Worm (Caenorhabditis elegans) whole organism, L2 larva: Measurements from ENCODE around the gene cdc-25.3.
A peak's percentile ranks its signal among the peaks of the same experiment; 100 is the strongest.

Source experiments
- C34F6.9 ChIP-seq: fragments of 150-350 bp; optimal IDR thresholded peaks from 2 replicates; lab custom pipeline; 2014; ENCODE audit warnings: missing biosample characterization, missing genetic modification characterization
- F13H6.1 ChIP-seq: sonication (generic microtip); optimal IDR thresholded peaks from 2 replicates; lab custom pipeline; 2016; ENCODE audit warnings: missing genetic modification characterization, missing compliant biosample characterization
- R02D3.7 ChIP-seq: fragments of 150-350 bp; optimal IDR thresholded peaks from 2 replicates; lab custom pipeline; 2014; ENCODE audit warnings: missing biosample characterization, missing genetic modification characterization
- Y55F3AM.14 ChIP-seq: fragments of 200-800 bp; sonication (Bioruptor generic); optimal IDR thresholded peaks from 2 replicates; lab custom pipeline; 2018; ENCODE audit warnings: mild to moderate bottlenecking, missing genetic modification characterization, missing compliant biosample characterization
- ZK546.5 ChIP-seq: sonication (generic microtip); optimal IDR thresholded peaks from 2 replicates; lab custom pipeline; 2017; ENCODE audit warnings: missing biosample characterization, missing genetic modification characterization
- alr-1 ChIP-seq: fragments of 150-350 bp; optimal IDR thresholded peaks from 2 replicates; lab custom pipeline; 2014; ENCODE audit warnings: missing biosample characterization, missing genetic modification characterization
- aly-2 ChIP-seq: fragments of 150-350 bp; optimal IDR thresholded peaks from 2 replicates; lab custom pipeline; 2014; ENCODE audit warnings: missing biosample characterization, missing genetic modification characterization
- ama-1 ChIP-seq: fragments of 150-350 bp; optimal IDR thresholded peaks from 2 replicates; lab custom pipeline; 2018; ENCODE audit warnings: inconsistent platforms
- blmp-1 ChIP-seq: sonication (generic microtip); optimal IDR thresholded peaks from 2 replicates; lab custom pipeline; 2017; ENCODE audit warnings: missing genetic modification characterization, mild to moderate bottlenecking, missing compliant biosample characterization, antibody characterized with exemption, moderate library complexity; ENCODE audit not compliant: insufficient read depth
- ceh-16 ChIP-seq: fragments of 150-350 bp; optimal IDR thresholded peaks from 2 replicates; lab custom pipeline; 2014; ENCODE audit warnings: missing biosample characterization, missing genetic modification characterization
- ceh-82 ChIP-seq: fragments of 150-350 bp; optimal IDR thresholded peaks from 2 replicates; lab custom pipeline; 2014; ENCODE audit warnings: missing biosample characterization, missing genetic modification characterization
- crh-2 ChIP-seq: sonication (generic microtip); optimal IDR thresholded peaks from 2 replicates; lab custom pipeline; 2017; ENCODE audit warnings: missing biosample characterization, missing genetic modification characterization
- egl-27 ChIP-seq: sonication (generic microtip); optimal IDR thresholded peaks from 3 replicates; lab custom pipeline; 2017; ENCODE audit warnings: missing biosample characterization, missing genetic modification reagents, missing genetic modification characterization
- elt-1 ChIP-seq: fragments of 150-350 bp; optimal IDR thresholded peaks from 2 replicates; lab custom pipeline; 2014; ENCODE audit warnings: missing biosample characterization, missing genetic modification characterization
- elt-3 ChIP-seq: sonication (generic microtip); optimal IDR thresholded peaks from 2 replicates; lab custom pipeline; 2017; ENCODE audit warnings: missing biosample characterization, missing genetic modification characterization
- fos-1 ChIP-seq: fragments of 150-350 bp; optimal IDR thresholded peaks from 2 replicates; lab custom pipeline; 2014; ENCODE audit warnings: missing biosample characterization, missing genetic modification characterization
- gmeb-1 ChIP-seq: fragments of 150-350 bp; optimal IDR thresholded peaks from 2 replicates; lab custom pipeline; 2014; ENCODE audit warnings: missing biosample characterization, missing genetic modification characterization
- lin-11 ChIP-seq: fragments of 150-350 bp; sonication (generic microtip); optimal IDR thresholded peaks from 2 replicates; lab custom pipeline; 2014; ENCODE audit warnings: missing biosample characterization, missing genetic modification characterization, inconsistent platforms, mixed read lengths
- lin-13 ChIP-seq: fragments of 150-350 bp; optimal IDR thresholded peaks from 2 replicates; lab custom pipeline; 2014; ENCODE audit warnings: missing biosample characterization, missing genetic modification reagents, missing genetic modification characterization
- lin-39 ChIP-seq: fragments of 150-350 bp; optimal IDR thresholded peaks from 2 replicates; lab custom pipeline; 2014; ENCODE audit warnings: missing biosample characterization, missing genetic modification reagents, missing genetic modification characterization
- lsy-2 ChIP-seq, 2 experiments: fragments of 150-350 bp in 1 of 2; sonication (generic microtip) in 1 of 2; optimal IDR thresholded peaks; 2 replicates each; lab custom pipeline; 2014 to 2017; ENCODE audit warnings: missing biosample characterization in 2 of 2, missing genetic modification characterization in 2 of 2
- mab-5 ChIP-seq: fragments of 150-350 bp; optimal IDR thresholded peaks from 2 replicates; lab custom pipeline; 2014; ENCODE audit warnings: missing biosample characterization, missing genetic modification characterization
- mbf-1 ChIP-seq: sonication (generic microtip); optimal IDR thresholded peaks from 2 replicates; lab custom pipeline; 2017; ENCODE audit warnings: missing biosample characterization, missing genetic modification characterization
- mdl-1 ChIP-seq, 2 experiments: fragments of 150-350 bp in 1 of 2; sonication (generic microtip) in 1 of 2; optimal IDR thresholded peaks; 2 replicates each; lab custom pipeline; 2017; ENCODE audit warnings: missing biosample characterization in 2 of 2, missing genetic modification characterization in 2 of 2
- nhr-10 ChIP-seq: sonication (generic microtip); optimal IDR thresholded peaks from 2 replicates; lab custom pipeline; 2017; ENCODE audit warnings: missing biosample characterization, missing genetic modification characterization
- nhr-11 ChIP-seq: fragments of 150-350 bp; optimal IDR thresholded peaks from 2 replicates; lab custom pipeline; 2014; ENCODE audit warnings: missing biosample characterization, missing genetic modification characterization
- nhr-129 ChIP-seq: fragments of 150-350 bp; optimal IDR thresholded peaks from 2 replicates; lab custom pipeline; 2014; ENCODE audit warnings: missing biosample characterization, missing genetic modification characterization
- nhr-21 ChIP-seq: fragments of 150-350 bp; optimal IDR thresholded peaks from 2 replicates; lab custom pipeline; 2014; ENCODE audit warnings: missing biosample characterization, missing genetic modification characterization
- nhr-23 ChIP-seq: fragments of 150-350 bp; optimal IDR thresholded peaks from 2 replicates; lab custom pipeline; 2014; ENCODE audit warnings: missing biosample characterization, missing genetic modification reagents, missing genetic modification characterization
- nhr-237 ChIP-seq: fragments of 150-350 bp; optimal IDR thresholded peaks from 2 replicates; lab custom pipeline; 2014; ENCODE audit warnings: missing biosample characterization, missing genetic modification characterization
- nhr-25 ChIP-seq: fragments of 150-350 bp; sonication (generic microtip); optimal IDR thresholded peaks from 3 replicates; lab custom pipeline; 2014; ENCODE audit warnings: missing biosample characterization, missing genetic modification characterization
- nhr-6 ChIP-seq: fragments of 150-350 bp; optimal IDR thresholded peaks from 2 replicates; lab custom pipeline; 2014; ENCODE audit warnings: missing biosample characterization, missing genetic modification characterization
- nhr-77 ChIP-seq: fragments of 150-350 bp; optimal IDR thresholded peaks from 2 replicates; lab custom pipeline; 2014; ENCODE audit warnings: missing biosample characterization, missing genetic modification characterization
- peb-1 ChIP-seq: fragments of 150-350 bp; optimal IDR thresholded peaks from 2 replicates; lab custom pipeline; 2014; ENCODE audit warnings: missing biosample characterization, missing genetic modification characterization
- sem-4 ChIP-seq: fragments of 150-350 bp; optimal IDR thresholded peaks from 2 replicates; lab custom pipeline; 2014; ENCODE audit warnings: missing biosample characterization, missing genetic modification reagents, missing genetic modification characterization
- skn-1 ChIP-seq: sonication (generic microtip); optimal IDR thresholded peaks from 2 replicates; lab custom pipeline; 2017; ENCODE audit warnings: missing biosample characterization, missing genetic modification characterization
- sma-3 ChIP-seq: sonication (generic microtip); optimal IDR thresholded peaks from 2 replicates; lab custom pipeline; 2016; ENCODE audit warnings: missing genetic modification reagents, missing genetic modification characterization, missing compliant biosample characterization
- sma-9 ChIP-seq, 2 experiments: fragments of 150-350 bp in 1 of 2; sonication (generic microtip) in 1 of 2; optimal IDR thresholded peaks; 2 replicates each; lab custom pipeline; 2014 to 2016; ENCODE audit warnings: missing genetic modification characterization in 2 of 2, mild to moderate bottlenecking in 1 of 2, missing biosample characterization in 1 of 2, missing compliant biosample characterization in 1 of 2, missing genetic modification reagents in 1 of 2, moderate library complexity in 1 of 2
- snpc-4 ChIP-seq: fragments of 150-350 bp; optimal IDR thresholded peaks from 2 replicates; lab custom pipeline; 2014; ENCODE audit warnings: missing biosample characterization, missing genetic modification characterization
- unc-39 ChIP-seq: fragments of 150-350 bp; optimal IDR thresholded peaks from 2 replicates; lab custom pipeline; 2014; ENCODE audit warnings: missing biosample characterization, missing genetic modification characterization
- unc-55 ChIP-seq: fragments of 150-350 bp; sonication (generic microtip); optimal IDR thresholded peaks from 3 replicates; lab custom pipeline; 2014; ENCODE audit warnings: missing biosample characterization, missing genetic modification reagents, missing genetic modification characterization
- unc-62 ChIP-seq: fragments of 150-350 bp; optimal IDR thresholded peaks from 2 replicates; lab custom pipeline; 2014; ENCODE audit warnings: missing biosample characterization, missing genetic modification reagents, missing genetic modification characterization
- zag-1 ChIP-seq: fragments of 150-350 bp; optimal IDR thresholded peaks from 2 replicates; lab custom pipeline; 2014; ENCODE audit warnings: missing biosample characterization, missing genetic modification characterization
- ztf-1 ChIP-seq: fragments of 200-800 bp; sonication (Bioruptor generic); conservative IDR thresholded peaks from 2 replicates; pipeline ENCODE4 v1.3.6; 2022; ENCODE audit warnings: missing genetic modification characterization, missing compliant biosample characterization
- ztf-11 ChIP-seq: sonication (generic microtip); optimal IDR thresholded peaks from 2 replicates; lab custom pipeline; 2017; ENCODE audit warnings: missing biosample characterization, missing genetic modification characterization
- ztf-4 ChIP-seq: fragments of 150-350 bp; optimal IDR thresholded peaks from 2 replicates; lab custom pipeline; 2014; ENCODE audit warnings: missing biosample characterization, missing genetic modification characterization

cdc-25.3 gene

ce11 chrIII:8923937-8924336, 6.2 kb upstream of the cdc-25.3 start, which contains the start of gene ZK637.12:
Gene ZK637.12 (plus strand): TSS chrIII:8924237.
- TF ChIP-seq nhr-23: no peak
- TF ChIP-seq snpc-4 (tag; lab: Kevin White, UChicago): no peak
- no peak for TF ChIP-seq nhr-25 (tag; lab: Kevin White, UChicago)
- no peak for TF ChIP-seq ceh-16 (tag; lab: Kevin White, UChicago)
- TF ChIP-seq sma-3 (GFP tag; lab: Kevin White, UChicago): no peak
- TF ChIP-seq nhr-21 (tag; lab: Kevin White, UChicago): no peak
- no peak for TF ChIP-seq ztf-1 (GFP tag; lab: Robert Waterston, UW)
- TF ChIP-seq nhr-10 (tag; lab: Kevin White, UChicago): no peak
- no peak for TF ChIP-seq lin-11 (tag; lab: Kevin White, UChicago)
- no peak for TF ChIP-seq lin-13
- TF ChIP-seq ceh-82 (tag; lab: Kevin White, UChicago): no peak
- TF ChIP-seq unc-55 (GFP tag; lab: Kevin White, UChicago): no peak
- TF ChIP-seq zag-1 (tag; lab: Kevin White, UChicago): no peak
- TF ChIP-seq mbf-1 (tag; lab: Kevin White, UChicago): no peak
- no peak for TF ChIP-seq egl-27 (tag; lab: Kevin White, UChicago)
- TF ChIP-seq sma-9 (GFP tag; optimal IDR thresholded peaks at IDR 0.05; lab: Kevin White, UChicago): no peak
- TF ChIP-seq sma-9 (tag; optimal IDR thresholded peaks at IDR 0.05; lab: Kevin White, UChicago): no peak

- no peak for TF ChIP-seq egl-27 (tag; lab: Kevin White, UChicago)
- TF ChIP-seq nhr-25 (tag; lab: Kevin White, UChicago): peak; percentile 65
- TF ChIP-seq ceh-82 (tag; lab: Kevin White, UChicago): no peak
- peak; percentile 4 for TF ChIP-seq nhr-129
Observed at ce11 chrIII:8923240-8923734, 5.6 kb upstream of the cdc-25.3 start, which contains the start of gene glb-1. Gene glb-1 (minus strand): TSS chrIII:8923290.

- TF ChIP-seq nhr-21 (tag; lab: Kevin White, UChicago) (no peak), aly-2 (tag; lab: Kevin White, UChicago) (no peak), nhr-11 (tag; lab: Kevin White, UChicago) (no peak), peb-1 (tag; lab: Kevin White, UChicago) (no peak), lsy-2 (tag; optimal IDR thresholded peaks at IDR 0.05; lab: Kevin White, UChicago) (peak in 1 of 2 experiments; percentile 27), nhr-6 (no peak), sma-9 (GFP tag; optimal IDR thresholded peaks at IDR 0.05; lab: Kevin White, UChicago) (peak; percentile 39), sma-9 (tag; optimal IDR thresholded peaks at IDR 0.05; lab: Kevin White, UChicago) (no peak), egl-27 (tag; lab: Kevin White, UChicago) (no peak), unc-55 (GFP tag; lab: Kevin White, UChicago) (no peak), crh-2 (tag; lab: Kevin White, UChicago) (peak; percentile 37), lin-39 (tag; lab: Kevin White, UChicago) (no peak), alr-1 (no peak), lin-11 (tag; lab: Kevin White, UChicago) (no peak), ceh-82 (tag; lab: Kevin White, UChicago) (no peak), sma-3 (GFP tag; lab: Kevin White, UChicago) (no peak), F13H6.1 (tag; lab: Kevin White, UChicago) (no peak), Y55F3AM.14 (GFP tag; lab: Kevin White, UChicago) (no peak), lin-13 (peak; percentile 18), sem-4 (tag; lab: Kevin White, UChicago) (no peak), nhr-237 (tag; lab: Kevin White, UChicago) (no peak), nhr-77 (no peak), unc-39 (no peak), ama-1 (lab: Kevin White, UChicago) (no peak), snpc-4 (tag; lab: Kevin White, UChicago) (no peak), nhr-25 (tag; lab: Kevin White, UChicago) (peak; percentile 37), mbf-1 (tag; lab: Kevin White, UChicago) (no peak), ztf-1 (GFP tag; lab: Robert Waterston, UW) (no peak), R02D3.7 (tag; lab: Kevin White, UChicago) (no peak), nhr-10 (tag; lab: Kevin White, UChicago) (no peak), skn-1 (tag; lab: Kevin White, UChicago) (no peak), elt-1 (tag; lab: Kevin White, UChicago) (no peak), elt-3 (no peak), gmeb-1 (no peak), ztf-4 (tag; lab: Kevin White, UChicago) (peak; percentile 65), C34F6.9 (peak; percentile 11), ztf-11 (tag; lab: Kevin White, UChicago) (no peak), fos-1 (tag; lab: Kevin White, UChicago) (no peak), unc-62 (GFP tag; lab: Kevin White, UChicago) (no peak), nhr-23 (no peak), ZK546.5 (tag; lab: Kevin White, UChicago) (no peak), mab-5 (no peak), zag-1 (tag; lab: Kevin White, UChicago) (no peak), blmp-1 (no peak), nhr-129 (peak; percentile 54), ceh-16 (tag; lab: Kevin White, UChicago) (no peak), mdl-1 (tag; optimal IDR thresholded peaks at IDR 0.05; lab: Kevin White, UChicago) (peak in 1 of 2 experiments; percentile 57)
Observed at ce11 chrIII:8922061-8922460, 4.3 kb upstream of the cdc-25.3 start.
